Worm (Caenorhabditis elegans): ENCODE results near the gene snb-2.
A peak's percentile ranks its signal among the peaks of the same experiment; 100 is the strongest.

The snb-2 gene

DNA sequence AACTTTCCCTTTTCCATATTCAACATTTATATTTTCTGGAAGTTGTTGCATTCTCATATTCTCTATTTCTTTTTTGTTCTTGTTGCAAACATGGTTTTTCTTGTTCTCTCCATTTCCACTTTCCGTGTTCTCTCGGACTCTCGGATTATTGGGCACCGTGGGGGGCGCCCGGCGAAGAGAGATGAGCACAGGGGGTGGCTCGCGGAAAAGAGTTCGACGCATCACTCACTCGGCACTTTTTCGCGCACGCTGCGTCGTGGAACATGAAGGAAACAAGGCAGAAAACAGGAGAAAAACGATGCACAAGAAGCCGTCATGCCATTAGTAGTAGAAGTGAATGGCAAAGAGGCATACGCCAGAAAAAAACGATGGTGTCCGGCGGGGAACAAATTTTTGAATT lies 19.1 kb downstream of the snb-2 start:
- TF ChIP-seq set-16 (GFP tag; IDR thresholded peaks at IDR 0.05) (peak; percentile 67), hmg-1.1 (GFP tag; IDR thresholded peaks at IDR 0.05) (0 out of 2 replicates have a peak, but pooled peaks have one; percentile 17), F26F4.8 (GFP tag; conservative IDR thresholded peaks at IDR 0.05) (0 out of 2 replicates have a peak, but pooled peaks have one; percentile 8), nhr-76 (tag; optimal IDR thresholded peaks at IDR 0.05) (no peak)

DNA sequence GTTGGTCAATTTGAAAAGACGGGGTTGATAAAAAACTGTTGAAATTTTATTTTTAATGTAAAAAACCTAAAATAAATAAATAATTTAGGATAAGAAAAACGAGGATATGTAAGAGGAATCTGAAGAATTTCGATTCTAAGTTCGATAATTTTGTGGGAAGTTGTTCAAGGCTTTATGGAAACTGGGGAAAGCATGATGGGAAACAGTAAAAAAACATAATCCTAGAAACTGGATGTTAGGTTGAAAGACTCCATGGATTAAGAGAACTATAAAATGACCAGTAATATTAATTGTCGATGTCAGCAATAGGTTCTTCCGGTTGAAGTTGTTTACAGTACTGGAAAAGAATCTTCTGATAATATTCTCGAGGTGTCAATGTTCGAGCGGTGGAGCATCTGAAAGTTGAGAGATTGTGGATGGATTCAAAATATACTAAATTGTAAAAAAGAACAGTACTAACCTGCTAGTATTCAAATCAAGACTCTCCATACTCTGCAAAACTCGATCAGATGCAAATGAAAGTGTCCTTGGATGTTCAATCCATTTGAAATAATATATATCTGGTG lies 25.4 kb downstream of the snb-2 start:
- TF ChIP-seq daf-16 (GFP tag; optimal IDR thresholded peaks at IDR 0.05) (peak in 1 of 2 experiments; percentile 13), daf-16 (tag; optimal IDR thresholded peaks at IDR 0.05) (peak; percentile 13), lin-13 (GFP tag; optimal IDR thresholded peaks at IDR 0.05) (no peak), F37D6.2 (tag; optimal IDR thresholded peaks at IDR 0.05) (no peak), arid-1 (GFP tag; conservative IDR thresholded peaks at IDR 0.05) (peak; percentile 32), unc-39 (tag; optimal IDR thresholded peaks at IDR 0.05) (no peak), mes-2 (tag; optimal IDR thresholded peaks at IDR 0.05; ENCODE audit: poor library complexity, severe bottlenecking) (peak; percentile 22), lin-29 (GFP tag; IDR thresholded peaks at IDR 0.05) (no peak), sdz-12 (GFP tag; optimal IDR thresholded peaks at IDR 0.05) (peak; percentile 10), T20F7.1 (GFP tag; optimal IDR thresholded peaks at IDR 0.05) (no peak), duxl-1 (tag; optimal IDR thresholded peaks at IDR 0.05; ENCODE audit: poor library complexity) (peak; percentile 64), hmg-1.1 (GFP tag; IDR thresholded peaks at IDR 0.05) (0 out of 2 replicates have a peak, but pooled peaks have one; percentile 9), madf-9 (GFP tag; conservative IDR thresholded peaks at IDR 0.05) (no peak), tra-1 (GFP tag; IDR thresholded peaks at IDR 0.05) (no peak), nhr-237 (tag; optimal IDR thresholded peaks at IDR 0.05) (no peak), lsy-2 (tag; optimal IDR thresholded peaks at IDR 0.05) (peak in 1 of 2 experiments; percentile 29), nhr-25 (tag; optimal IDR thresholded peaks at IDR 0.05; ENCODE audit: borderline replicate concordance, insufficient read depth) (no peak), snpc-4 (tag; optimal IDR thresholded peaks at IDR 0.05) (no peak), F49E8.2 (tag; optimal IDR thresholded peaks at IDR 0.05; ENCODE audit: borderline replicate concordance) (peak; percentile 2), dmd-8 (GFP tag; IDR thresholded peaks at IDR 0.05) (no peak), madf-5 (GFP tag; IDR thresholded peaks at IDR 0.05) (no peak), lin-38 (GFP tag; IDR thresholded peaks at IDR 0.05) (0 out of 2 replicates have a peak, but pooled peaks have one; percentile 31), daf-12 (tag; optimal IDR thresholded peaks at IDR 0.05) (no peak), dmd-6 (GFP tag; IDR thresholded peaks at IDR 0.05) (no peak), gei-8 (GFP tag; optimal IDR thresholded peaks at IDR 0.05) (peak; percentile 20), ceh-32 (tag; optimal IDR thresholded peaks at IDR 0.05; ENCODE audit: poor library complexity) (no peak), set-16 (GFP tag; IDR thresholded peaks at IDR 0.05) (no peak), nhr-10 (tag; optimal IDR thresholded peaks at IDR 0.05) (no peak), egl-27 (tag; optimal IDR thresholded peaks at IDR 0.05) (no peak), fos-1 (tag; optimal IDR thresholded peaks at IDR 0.05) (no peak), Y5F2A.4 (GFP tag; optimal IDR thresholded peaks at IDR 0.05) (no peak), egl-43 (GFP tag; IDR thresholded peaks at IDR 0.05) (no peak), F10B5.3 (tag; optimal IDR thresholded peaks at IDR 0.05) (no peak), nhr-28 (tag; optimal IDR thresholded peaks at IDR 0.05) (no peak), nhr-11 (tag; optimal IDR thresholded peaks at IDR 0.05) (no peak), zag-1 (tag; optimal IDR thresholded peaks at IDR 0.05) (no peak), pqm-1 (tag; optimal IDR thresholded peaks at IDR 0.05) (no peak), zfp-3 (GFP tag; conservative IDR thresholded peaks at IDR 0.05) (peak; percentile 42; the same call in 1 of the 2 replicates), mep-1 (tag; optimal IDR thresholded peaks at IDR 0.05) (peak; percentile 6), rbr-2 (tag; optimal IDR thresholded peaks at IDR 0.05) (no peak), nhr-102 (tag; optimal IDR thresholded peaks at IDR 0.05) (peak; percentile 45)
